Worm (Caenorhabditis elegans) whole organism, L1 larva: ENCODE data around the gene lgc-19.
"Not testable (repeated sequence)": the region's sequence is repeated elsewhere in the genome, so short reads cannot be mapped to it uniquely, and the experiment has no call there.

Experiments used
- elt-3 ChIP-seq, 6 experiments: fragments of 150-350 bp in 1 of 6; sonication (generic microtip); optimal IDR thresholded peaks; 2 replicates each; lab custom pipeline; 2017 to 2018; ENCODE audit warnings: missing biosample characterization in 6 of 6, missing genetic modification characterization in 6 of 6, inconsistent platforms in 1 of 6
- lin-39 ChIP-seq: fragments of 150-350 bp; optimal IDR thresholded peaks from 2 replicates; lab custom pipeline; 2014; ENCODE audit warnings: missing biosample characterization, missing genetic modification reagents, missing genetic modification characterization
- nhr-90 ChIP-seq: sonication (generic microtip); optimal IDR thresholded peaks from 2 replicates; lab custom pipeline; 2016; ENCODE audit warnings: mild to moderate bottlenecking, missing genetic modification characterization, missing compliant biosample characterization; ENCODE audit not compliant: poor library complexity
- rnt-1 ChIP-seq: sonication (generic microtip); optimal IDR thresholded peaks from 2 replicates; lab custom pipeline; 2016; ENCODE audit warnings: mild to moderate bottlenecking, missing genetic modification characterization, moderate library complexity, missing compliant biosample characterization

- not testable (repeated sequence) for TF ChIP-seq elt-3 (tag; optimal IDR thresholded peaks at IDR 0.05; lab: Kevin White, UChicago); nhr-90 (tag; lab: Kevin White, UChicago); lin-39 (tag; lab: Kevin White, UChicago); rnt-1 (tag; lab: Kevin White, UChicago)
Observed at ce11 chrIV:15979610-15980009, 17.1 kb upstream of the lgc-19 start.
